Worm (Caenorhabditis elegans) whole organism, L4 larva: Measurements from ENCODE around the gene F44E2.3.

ENCODE experiments used
- aly-2 ChIP-seq: sonication (generic microtip); optimal IDR thresholded peaks from 2 replicates; lab custom pipeline; 2018; ENCODE audit warnings: missing biosample characterization, missing genetic modification characterization
- ces-1 ChIP-seq: fragments of 150-350 bp; sonication (generic microtip); optimal IDR thresholded peaks from 4 replicates; lab custom pipeline; 2014; ENCODE audit warnings: missing biosample characterization, missing genetic modification reagents, missing genetic modification characterization
- jun-1 ChIP-seq: fragments of 150-350 bp; optimal IDR thresholded peaks from 2 replicates; lab custom pipeline; 2014; ENCODE audit warnings: missing biosample characterization, missing genetic modification reagents, missing genetic modification characterization
- nhr-10 ChIP-seq: fragments of 150-350 bp; optimal IDR thresholded peaks from 2 replicates; lab custom pipeline; 2014; ENCODE audit warnings: missing biosample characterization, missing genetic modification characterization
- nhr-28 ChIP-seq: fragments of 150-350 bp; optimal IDR thresholded peaks from 2 replicates; lab custom pipeline; 2014; ENCODE audit warnings: missing biosample characterization, missing genetic modification characterization
- nhr-41 ChIP-seq: fragments of 200-800 bp; sonication (Bioruptor generic); IDR thresholded peaks from 2 replicates; pipeline ENCODE4 v1.3.6; 2022; ENCODE audit warnings: missing genetic modification reagents, missing genetic modification characterization, missing compliant biosample characterization
- nhr-76 ChIP-seq: fragments of 150-350 bp; optimal IDR thresholded peaks from 2 replicates; lab custom pipeline; 2014; ENCODE audit warnings: missing biosample characterization, missing genetic modification characterization
- nhr-77 ChIP-seq: fragments of 150-350 bp; optimal IDR thresholded peaks from 2 replicates; lab custom pipeline; 2014; ENCODE audit warnings: missing biosample characterization, missing genetic modification characterization
- sdz-12 ChIP-seq: fragments of 200-800 bp; sonication (Bioruptor generic); optimal IDR thresholded peaks from 2 replicates; lab custom pipeline; 2018; ENCODE audit warnings: mild to moderate bottlenecking, missing genetic modification characterization, missing compliant biosample characterization
- set-16 ChIP-seq: fragments of 200-800 bp; sonication (Bioruptor generic); IDR thresholded peaks from 2 replicates; pipeline ENCODE4 v1.3.6; 2022; ENCODE audit warnings: missing genetic modification reagents, missing genetic modification characterization, missing compliant biosample characterization
- snpc-4 ChIP-seq: fragments of 150-350 bp; optimal IDR thresholded peaks from 2 replicates; lab custom pipeline; 2014; ENCODE audit warnings: missing biosample characterization, missing genetic modification characterization
- zag-1 ChIP-seq: fragments of 150-350 bp; optimal IDR thresholded peaks from 2 replicates; lab custom pipeline; 2014; ENCODE audit warnings: missing biosample characterization, missing genetic modification characterization
- ztf-11 ChIP-seq: fragments of 150-350 bp; optimal IDR thresholded peaks from 2 replicates; lab custom pipeline; 2014; ENCODE audit warnings: missing biosample characterization, missing genetic modification characterization

- TF ChIP-seq aly-2: no peak
- TF ChIP-seq nhr-76 (tag; lab: Kevin White, UChicago): no peak
- no peak for TF ChIP-seq nhr-77
- no peak for TF ChIP-seq ces-1 (GFP tag; lab: Kevin White, UChicago)
- TF ChIP-seq nhr-41 (GFP tag; lab: Robert Waterston, UW): no peak
- TF ChIP-seq nhr-10: no peak
- no peak for TF ChIP-seq jun-1
- TF ChIP-seq snpc-4 (tag; lab: Kevin White, UChicago): no peak
- no peak for TF ChIP-seq zag-1 (tag; lab: Kevin White, UChicago)
- no peak for TF ChIP-seq sdz-12
- no peak for TF ChIP-seq set-16 (GFP tag; lab: Robert Waterston, UW)
- TF ChIP-seq nhr-28 (tag; lab: Kevin White, UChicago): no peak
- no peak for TF ChIP-seq ztf-11 (tag; lab: Kevin White, UChicago)
Observed at ce11 chrIII:8815699-8816098, 13.4 kb downstream of the F44E2.3 start.
